Worm (Caenorhabditis elegans): ENCODE results near the gene mop-25.1.

DNA sequence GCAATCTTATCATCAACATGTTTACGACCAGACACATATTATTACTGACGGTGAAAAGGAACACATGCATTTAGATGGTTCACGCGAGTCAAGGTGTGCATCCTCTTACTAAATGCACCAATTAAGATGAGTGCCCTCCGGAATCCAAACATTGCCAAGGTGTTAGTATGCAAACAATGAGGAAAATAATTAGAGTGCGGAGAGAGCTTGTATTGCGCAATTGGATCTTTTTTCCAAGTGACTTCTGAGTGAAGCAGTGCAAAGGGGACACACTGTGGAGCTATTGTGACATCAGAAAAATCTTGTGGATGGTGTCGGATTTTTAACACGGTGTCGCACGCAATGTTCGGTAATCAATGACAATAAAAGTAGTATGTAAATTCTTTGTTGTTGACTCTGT, 34.7 kb upstream of the mop-25.1 start:
- no peak for TF ChIP-seq W03F9.2 (tag; optimal IDR thresholded peaks at IDR 0.05)
- TF ChIP-seq dao-5 (tag; optimal IDR thresholded peaks at IDR 0.05) = no peak
